Worm (Caenorhabditis elegans) whole organism, late embryonic: ENCODE data around the gene C08F11.10.

Experiments used
- F13H6.1 ChIP-seq: sonication (generic microtip); optimal IDR thresholded peaks from 2 replicates; lab custom pipeline; 2016; ENCODE audit warnings: missing genetic modification characterization, missing compliant biosample characterization
- K09A11.1 ChIP-seq: sonication (generic microtip); optimal IDR thresholded peaks from 2 replicates; lab custom pipeline; 2017; ENCODE audit warnings: antibody characterized with exemption, mild to moderate bottlenecking, missing genetic modification characterization, missing compliant biosample characterization; ENCODE audit not compliant: insufficient read depth
- Y22D7AL.16 ChIP-seq: sonication (generic microtip); optimal IDR thresholded peaks from 2 replicates; lab custom pipeline; 2016; ENCODE audit warnings: missing genetic modification characterization, missing compliant biosample characterization
- ama-1 ChIP-seq: fragments of 150-350 bp; optimal IDR thresholded peaks from 2 replicates; lab custom pipeline; 2014
- ceh-14 ChIP-seq: sonication (generic microtip); optimal IDR thresholded peaks from 2 replicates; lab custom pipeline; 2016; ENCODE audit warnings: missing genotype, missing genetic modification characterization, missing compliant biosample characterization
- ceh-18 ChIP-seq: sonication (generic microtip); optimal IDR thresholded peaks from 2 replicates; lab custom pipeline; 2016; ENCODE audit warnings: missing genetic modification characterization, missing compliant biosample characterization
- ceh-2 ChIP-seq: sonication (generic microtip); optimal IDR thresholded peaks from 2 replicates; lab custom pipeline; 2016; ENCODE audit warnings: missing genotype, missing genetic modification characterization, missing compliant biosample characterization
- ceh-24 ChIP-seq: sonication (generic microtip); optimal IDR thresholded peaks from 2 replicates; lab custom pipeline; 2016; ENCODE audit warnings: mild to moderate bottlenecking, missing genetic modification characterization, missing compliant biosample characterization
- ceh-31 ChIP-seq: sonication (generic microtip); optimal IDR thresholded peaks from 2 replicates; lab custom pipeline; 2016; ENCODE audit warnings: missing genetic modification characterization, missing compliant biosample characterization
- ceh-48 ChIP-seq: sonication (generic microtip); optimal IDR thresholded peaks from 2 replicates; lab custom pipeline; 2016; ENCODE audit warnings: missing genetic modification characterization, inconsistent platforms, missing compliant biosample characterization
- ceh-6 ChIP-seq: fragments of 200-800 bp; sonication (Bioruptor generic); optimal IDR thresholded peaks from 2 replicates; lab custom pipeline; 2018; ENCODE audit warnings: mild to moderate bottlenecking, missing genetic modification characterization, missing compliant biosample characterization
- ceh-9 ChIP-seq: sonication (generic microtip); optimal IDR thresholded peaks from 2 replicates; lab custom pipeline; 2016; ENCODE audit warnings: mild to moderate bottlenecking, missing genetic modification characterization, inconsistent platforms, missing compliant biosample characterization
- che-1 ChIP-seq: sonication (generic microtip); optimal IDR thresholded peaks from 2 replicates; lab custom pipeline; 2016; ENCODE audit warnings: mild to moderate bottlenecking, missing genetic modification characterization, missing compliant biosample characterization
- dmd-4 ChIP-seq: sonication (generic microtip); optimal IDR thresholded peaks from 2 replicates; lab custom pipeline; 2016; ENCODE audit warnings: borderline replicate concordance, missing genetic modification characterization, missing compliant biosample characterization
- elt-2 ChIP-seq: sonication (generic microtip); optimal IDR thresholded peaks from 2 replicates; lab custom pipeline; 2016; ENCODE audit warnings: missing genetic modification reagents, missing genetic modification characterization, missing compliant biosample characterization
- elt-4 ChIP-seq: sonication (generic microtip); optimal IDR thresholded peaks from 2 replicates; lab custom pipeline; 2016; ENCODE audit warnings: missing genetic modification characterization, missing compliant biosample characterization
- eyg-1 ChIP-seq: sonication (generic microtip); optimal IDR thresholded peaks from 2 replicates; lab custom pipeline; 2016; ENCODE audit warnings: missing genotype, missing genetic modification characterization, missing compliant biosample characterization
- fax-1 ChIP-seq: sonication (generic microtip); optimal IDR thresholded peaks from 2 replicates; lab custom pipeline; 2016; ENCODE audit warnings: missing genotype, missing genetic modification characterization, missing compliant biosample characterization
- gmeb-2 ChIP-seq: sonication (generic microtip); optimal IDR thresholded peaks from 2 replicates; lab custom pipeline; 2016; ENCODE audit warnings: missing genetic modification characterization, inconsistent platforms, missing compliant biosample characterization
- hlh-13 ChIP-seq: fragments of 200-800 bp; sonication (Bioruptor generic); optimal IDR thresholded peaks from 2 replicates; lab custom pipeline; 2018; ENCODE audit warnings: mild to moderate bottlenecking, missing genetic modification characterization, missing compliant biosample characterization
- hlh-30 ChIP-seq: sonication (generic microtip); optimal IDR thresholded peaks from 2 replicates; lab custom pipeline; 2017; ENCODE audit warnings: antibody characterized with exemption, missing genetic modification characterization, missing compliant biosample characterization; ENCODE audit not compliant: insufficient read depth
- madf-2 ChIP-seq: sonication (generic microtip); optimal IDR thresholded peaks from 2 replicates; lab custom pipeline; 2017; ENCODE audit warnings: missing genetic modification characterization, missing compliant biosample characterization
- mec-3 ChIP-seq: sonication (generic microtip); optimal IDR thresholded peaks from 2 replicates; lab custom pipeline; 2016; ENCODE audit warnings: borderline replicate concordance, missing genetic modification characterization, missing compliant biosample characterization
- nfya-1 ChIP-seq: sonication (generic microtip); optimal IDR thresholded peaks from 2 replicates; lab custom pipeline; 2017; ENCODE audit warnings: missing genetic modification characterization, mild to moderate bottlenecking, missing compliant biosample characterization, antibody characterized with exemption, moderate library complexity
- nhr-232 ChIP-seq: sonication (generic microtip); optimal IDR thresholded peaks from 2 replicates; lab custom pipeline; 2016; ENCODE audit warnings: missing genetic modification characterization, missing compliant biosample characterization
- npax-4 ChIP-seq: sonication (generic microtip); optimal IDR thresholded peaks from 2 replicates; lab custom pipeline; 2016; ENCODE audit warnings: missing genetic modification characterization, missing compliant biosample characterization
- odd-2 ChIP-seq: sonication (generic microtip); optimal IDR thresholded peaks from 2 replicates; lab custom pipeline; 2017; ENCODE audit warnings: antibody characterized with exemption, mild to moderate bottlenecking, missing genetic modification characterization, missing compliant biosample characterization
- pag-3 ChIP-seq: sonication (generic microtip); optimal IDR thresholded peaks from 2 replicates; lab custom pipeline; 2016; ENCODE audit warnings: missing compliant biosample characterization, missing genetic modification characterization, borderline replicate concordance
- pat-9 ChIP-seq: fragments of 200-800 bp; sonication (Bioruptor generic); optimal IDR thresholded peaks from 2 replicates; lab custom pipeline; 2018; ENCODE audit warnings: mild to moderate bottlenecking, missing genetic modification characterization, moderate library complexity, missing compliant biosample characterization
- pqm-1 ChIP-seq: sonication (generic microtip); optimal IDR thresholded peaks from 2 replicates; lab custom pipeline; 2016; ENCODE audit warnings: missing genetic modification characterization, missing compliant biosample characterization
- pros-1 ChIP-seq: fragments of 150-350 bp; optimal IDR thresholded peaks from 2 replicates; lab custom pipeline; 2014; ENCODE audit warnings: missing biosample characterization, missing genetic modification reagents, missing genetic modification characterization
- ref-2 ChIP-seq: sonication (generic microtip); optimal IDR thresholded peaks from 2 replicates; lab custom pipeline; 2016; ENCODE audit warnings: missing genetic modification characterization, missing compliant biosample characterization
- sdc-2 ChIP-seq: sonication (generic microtip); optimal IDR thresholded peaks from 2 replicates; lab custom pipeline; 2016; ENCODE audit warnings: missing genotype, missing genetic modification characterization, missing compliant biosample characterization
- sox-4 ChIP-seq: sonication (generic microtip); optimal IDR thresholded peaks from 2 replicates; lab custom pipeline; 2017; ENCODE audit warnings: mild to moderate bottlenecking, missing genetic modification characterization, inconsistent platforms, missing compliant biosample characterization
- syd-9 ChIP-seq: sonication (generic microtip); optimal IDR thresholded peaks from 2 replicates; lab custom pipeline; 2016; ENCODE audit warnings: mild to moderate bottlenecking, missing genetic modification characterization, moderate library complexity, missing compliant biosample characterization
- tbx-2 ChIP-seq: sonication (generic microtip); optimal IDR thresholded peaks from 2 replicates; lab custom pipeline; 2016; ENCODE audit warnings: missing genetic modification characterization, missing compliant biosample characterization
- tbx-7 ChIP-seq: sonication (generic microtip); optimal IDR thresholded peaks from 2 replicates; lab custom pipeline; 2016; ENCODE audit warnings: missing genotype, missing genetic modification characterization, missing compliant biosample characterization
- ttx-3 ChIP-seq: sonication (generic microtip); optimal IDR thresholded peaks from 2 replicates; lab custom pipeline; 2016; ENCODE audit warnings: missing genetic modification reagents, missing genetic modification characterization, missing compliant biosample characterization
- unc-55 ChIP-seq: sonication (generic microtip); optimal IDR thresholded peaks from 2 replicates; lab custom pipeline; 2017; ENCODE audit warnings: missing biosample characterization, missing genetic modification reagents, missing genetic modification characterization
- unc-86 ChIP-seq: sonication (generic microtip); optimal IDR thresholded peaks from 2 replicates; lab custom pipeline; 2016; ENCODE audit warnings: missing genetic modification characterization, missing compliant biosample characterization

The C08F11.10 gene

DNA sequence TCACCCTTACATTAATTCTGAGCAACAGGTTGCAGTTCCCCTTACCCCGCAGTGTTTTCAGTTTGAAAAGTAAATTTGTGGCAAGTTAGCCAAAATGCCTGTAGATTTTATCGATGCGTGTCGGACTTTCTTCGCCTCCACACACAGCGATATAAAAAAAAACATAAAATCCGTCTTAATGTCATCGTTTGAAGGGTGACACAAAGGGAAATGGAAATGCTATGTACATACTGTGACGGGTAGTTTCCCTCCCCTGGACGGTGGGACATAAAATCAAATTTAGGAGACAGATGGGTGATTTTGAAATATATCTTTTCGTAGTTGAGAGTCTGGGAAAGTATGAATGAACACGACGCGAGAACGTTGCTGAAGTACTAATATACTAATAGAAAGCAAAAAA lies 43.5 kb upstream of the C08F11.10 start:
- TF ChIP-seq tbx-7 (tag; lab: Kevin White, UChicago): no peak
- no peak for TF ChIP-seq hlh-30 (tag; lab: Kevin White, UChicago)
- no peak for TF ChIP-seq ceh-6
- no peak for TF ChIP-seq hlh-13
- no peak for TF ChIP-seq gmeb-2 (tag; lab: Kevin White, UChicago)
- no peak for TF ChIP-seq elt-4 (tag; lab: Kevin White, UChicago)
- no peak for TF ChIP-seq sdc-2 (tag; lab: Kevin White, UChicago)

DNA sequence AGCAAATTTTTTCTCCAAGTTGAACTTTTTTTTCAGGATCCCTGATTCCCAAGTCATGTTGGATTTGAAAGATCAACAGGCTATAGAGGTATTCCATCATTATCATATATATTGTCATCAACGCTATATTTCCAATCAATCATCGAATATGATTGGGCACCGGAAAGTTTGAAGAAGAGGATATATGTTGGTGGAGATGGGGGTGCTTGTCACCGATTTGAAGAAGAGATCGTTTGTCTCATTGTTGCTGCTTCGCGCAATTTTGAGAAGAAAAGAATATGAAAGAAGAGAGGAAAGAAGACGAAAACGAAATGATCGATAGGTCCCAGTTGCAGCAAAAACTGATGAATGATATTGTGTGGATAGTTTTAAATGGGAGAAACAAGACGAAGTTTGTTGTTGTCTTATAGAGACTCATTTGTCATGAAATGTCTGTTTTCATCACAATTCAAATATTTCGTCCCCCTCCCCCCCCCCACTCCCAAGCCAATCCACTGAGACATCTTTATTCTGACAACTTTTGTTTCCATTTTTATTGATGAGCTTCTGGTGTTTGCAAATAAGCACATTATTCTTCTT lies 40.4 kb upstream of the C08F11.10 start, which contains the start of gene T23G4.2:
Gene T23G4.2 (minus strand): TSS at position 255 of the 579 bp plus-strand sequence.
- no peak for TF ChIP-seq tbx-7 (tag; lab: Kevin White, UChicago)
- TF ChIP-seq unc-55: peak; percentile 92
- TF ChIP-seq, all 69 proteins: peak for 1

DNA sequence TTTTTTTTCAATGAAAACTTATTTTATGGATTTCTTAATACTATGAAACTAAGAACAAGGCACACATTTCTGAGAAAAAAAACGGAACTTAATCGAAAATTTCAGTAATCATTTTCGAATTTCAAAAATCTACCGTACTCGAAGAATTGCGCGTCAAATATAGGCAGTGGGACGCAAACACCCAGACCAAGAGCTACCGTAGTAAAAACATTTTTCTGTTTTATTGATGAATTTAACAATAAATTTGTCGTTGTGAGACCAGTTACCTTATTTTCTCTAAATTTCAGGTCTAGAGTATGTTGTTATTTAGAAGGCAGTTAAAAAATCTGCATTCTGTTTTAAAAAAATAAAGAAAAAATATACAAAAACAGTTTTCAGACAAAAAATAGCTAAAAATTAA lies 38.6 kb upstream of the C08F11.10 start:
- no peak for TF ChIP-seq hlh-30 (tag; lab: Kevin White, UChicago)
- no peak for TF ChIP-seq pros-1
- no peak for TF ChIP-seq tbx-2 (tag; lab: Kevin White, UChicago)
- no peak for TF ChIP-seq nfya-1 (tag; lab: Kevin White, UChicago)
- no peak for TF ChIP-seq gmeb-2 (tag; lab: Kevin White, UChicago)
- no peak for TF ChIP-seq ceh-24 (tag; lab: Kevin White, UChicago)

DNA sequence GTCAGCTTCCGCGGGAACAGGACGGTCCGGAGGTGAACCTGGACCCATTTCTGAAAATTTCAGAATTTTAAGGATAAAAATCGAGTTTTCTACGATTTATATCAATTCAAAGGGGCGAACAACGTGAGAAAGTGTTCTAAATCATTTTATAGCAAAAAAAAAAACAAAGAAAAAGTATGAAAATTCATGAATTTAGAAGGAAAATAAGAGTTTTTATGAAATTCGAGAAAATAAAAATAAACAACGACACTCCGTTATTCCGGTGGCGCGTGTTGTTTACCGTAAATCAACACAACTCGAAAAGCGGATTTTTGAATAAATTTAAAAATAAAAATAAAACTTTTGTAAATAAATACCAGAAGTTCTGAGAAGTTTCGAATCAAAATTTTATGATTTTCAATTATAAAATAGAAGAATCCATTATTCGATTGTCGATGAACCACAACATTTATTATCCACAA lies 38.0 kb upstream of the C08F11.10 start, which contains the start of gene nyn-1:
Gene nyn-1 (minus strand): TSS at position 51 of the 461 bp plus-strand sequence.
- TF ChIP-seq F13H6.1 (no peak), fax-1 (tag; lab: Kevin White, UChicago) (no peak), sox-4 (no peak), pag-3 (tag; lab: Kevin White, UChicago) (no peak), hlh-13 (no peak), pqm-1 (tag; lab: Kevin White, UChicago) (no peak), syd-9 (tag; lab: Kevin White, UChicago) (no peak), hlh-30 (tag; lab: Kevin White, UChicago) (no peak), pros-1 (no peak), ceh-2 (tag; lab: Kevin White, UChicago) (no peak), ceh-14 (tag; lab: Kevin White, UChicago) (no peak), ceh-6 (no peak), pat-9 (no peak), ceh-31 (tag; lab: Kevin White, UChicago) (no peak), npax-4 (no peak), unc-86 (tag; lab: Kevin White, UChicago) (no peak), nhr-232 (no peak), madf-2 (tag; lab: Kevin White, UChicago) (no peak)

DNA sequence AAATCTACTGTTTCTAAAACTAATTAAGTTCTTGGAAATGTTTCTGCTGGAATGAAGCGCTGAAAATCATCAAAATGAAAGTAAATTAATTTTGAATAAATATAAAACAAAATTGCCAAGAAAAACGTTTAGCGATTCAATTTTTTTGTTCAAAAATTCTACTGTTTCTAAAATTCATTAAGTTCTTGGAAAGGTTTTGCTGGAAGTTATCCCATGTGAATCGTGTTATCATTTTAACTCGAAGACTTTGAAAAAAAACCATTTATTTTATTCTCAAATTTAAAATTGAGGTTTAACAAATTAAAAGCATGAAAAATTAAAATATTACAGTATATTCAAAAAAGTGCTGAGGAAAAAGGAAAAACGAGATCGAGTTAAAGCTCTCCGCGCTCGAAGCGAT lies 35.8 kb upstream of the C08F11.10 start:
- TF ChIP-seq ref-2 (tag; lab: Kevin White, UChicago): no peak

DNA sequence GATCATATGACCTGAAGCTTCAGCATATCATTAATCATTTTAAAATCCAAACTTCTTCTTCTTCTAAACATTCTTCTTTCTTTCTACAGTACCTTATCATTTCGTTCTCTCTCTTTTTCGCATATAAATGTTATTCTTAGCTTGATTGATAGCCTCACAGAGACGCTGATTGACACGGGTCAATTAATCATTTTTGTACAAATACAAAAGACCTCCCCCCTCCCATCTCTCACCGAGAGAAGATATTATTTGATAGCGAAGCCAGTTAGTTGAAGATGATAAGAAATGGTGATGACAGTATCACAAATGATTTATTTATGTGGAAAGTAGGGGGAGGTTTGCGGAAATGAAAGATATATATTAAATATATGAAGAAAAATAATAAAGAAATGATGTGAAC lies 33.7 kb upstream of the C08F11.10 start:
- TF ChIP-seq mec-3 (tag; lab: Kevin White, UChicago) (no peak), ttx-3 (tag; lab: Kevin White, UChicago) (no peak), dmd-4 (tag; lab: Kevin White, UChicago) (no peak), ceh-18 (tag; lab: Kevin White, UChicago) (no peak), Y22D7AL.16 (tag; lab: Kevin White, UChicago) (no peak), hlh-30 (tag; lab: Kevin White, UChicago) (no peak), pat-9 (no peak), ama-1 (lab: Kevin White, UChicago) (no peak), odd-2 (tag; lab: Kevin White, UChicago) (no peak), eyg-1 (no peak), unc-55 (peak; percentile 86), ref-2 (tag; lab: Kevin White, UChicago) (no peak), ceh-48 (no peak), elt-2 (peak; percentile 52), K09A11.1 (no peak), ceh-9 (tag; lab: Kevin White, UChicago) (no peak), che-1 (tag; lab: Kevin White, UChicago) (no peak)
